Worm (Caenorhabditis elegans) whole organism, L1 larva: ENCODE data around the gene crn-6.

ENCODE experiments used
- C16A3.4 ChIP-seq: fragments of 150-350 bp; optimal IDR thresholded peaks from 2 replicates; lab custom pipeline; 2014; ENCODE audit warnings: missing biosample characterization, missing genetic modification characterization
- C34B4.2 ChIP-seq: sonication (generic microtip); optimal IDR thresholded peaks from 2 replicates; lab custom pipeline; 2017; ENCODE audit warnings: mild to moderate bottlenecking, missing genetic modification characterization, missing compliant biosample characterization
- F16B12.6 ChIP-seq: fragments of 150-350 bp; optimal IDR thresholded peaks from 2 replicates; lab custom pipeline; 2014; ENCODE audit warnings: missing biosample characterization, missing genetic modification characterization
- aly-2 ChIP-seq: fragments of 150-350 bp; optimal IDR thresholded peaks from 2 replicates; lab custom pipeline; 2014; ENCODE audit warnings: missing biosample characterization, missing genetic modification characterization
- ama-1 ChIP-seq: fragments of 150-350 bp; optimal IDR thresholded peaks from 2 replicates; lab custom pipeline; 2014
- ceh-82 ChIP-seq, 3 experiments: fragments of 150-350 bp in 1 of 3; sonication (generic microtip) in 2 of 3; optimal IDR thresholded peaks; 2 replicates each; lab custom pipeline; 2014 to 2017; ENCODE audit warnings: missing biosample characterization in 3 of 3, missing genetic modification characterization in 3 of 3
- ces-1 ChIP-seq: fragments of 150-350 bp; optimal IDR thresholded peaks from 2 replicates; lab custom pipeline; 2014; ENCODE audit warnings: missing biosample characterization, missing genetic modification reagents, missing genetic modification characterization
- efl-3 ChIP-seq: fragments of 200-800 bp; sonication (Bioruptor generic); optimal IDR thresholded peaks from 2 replicates; lab custom pipeline; 2018; ENCODE audit warnings: mild to moderate bottlenecking, missing genetic modification characterization, missing compliant biosample characterization
- elt-3 ChIP-seq, 6 experiments: fragments of 150-350 bp in 1 of 6; sonication (generic microtip); optimal IDR thresholded peaks; 2 replicates each; lab custom pipeline; 2017 to 2018; ENCODE audit warnings: missing biosample characterization in 6 of 6, missing genetic modification characterization in 6 of 6, inconsistent platforms in 1 of 6
- ets-5 ChIP-seq: fragments of 200-800 bp; sonication (Bioruptor generic); IDR thresholded peaks from 2 replicates; pipeline ENCODE4 v1.3.6; 2022; ENCODE audit warnings: missing genetic modification characterization, missing compliant biosample characterization
- fkh-10 ChIP-seq: sonication (generic microtip); optimal IDR thresholded peaks from 2 replicates; lab custom pipeline; 2017; ENCODE audit warnings: missing biosample characterization, missing genetic modification reagents, missing genetic modification characterization
- fkh-4 ChIP-seq: sonication (generic microtip); optimal IDR thresholded peaks from 2 replicates; lab custom pipeline; 2016; ENCODE audit warnings: missing compliant biosample characterization, missing genetic modification characterization, borderline replicate concordance
- fkh-8 ChIP-seq: sonication (generic microtip); optimal IDR thresholded peaks from 2 replicates; lab custom pipeline; 2016; ENCODE audit warnings: mild to moderate bottlenecking, missing genetic modification characterization, missing compliant biosample characterization
- hlh-17 ChIP-seq: fragments of 200-800 bp; sonication (Bioruptor generic); optimal IDR thresholded peaks from 2 replicates; lab custom pipeline; 2018; ENCODE audit warnings: missing genetic modification characterization, mild to moderate bottlenecking, missing compliant biosample characterization, moderate library complexity, borderline replicate concordance
- hlh-4 ChIP-seq: sonication (generic microtip); optimal IDR thresholded peaks from 2 replicates; lab custom pipeline; 2016; ENCODE audit warnings: mild to moderate bottlenecking, missing genetic modification characterization, missing compliant biosample characterization
- hpl-2 ChIP-seq: fragments of 150-350 bp; optimal IDR thresholded peaks from 2 replicates; lab custom pipeline; 2014; ENCODE audit warnings: missing biosample characterization, missing genetic modification reagents, missing genetic modification characterization
- lin-13 ChIP-seq: fragments of 150-350 bp; optimal IDR thresholded peaks from 2 replicates; lab custom pipeline; 2014; ENCODE audit warnings: missing biosample characterization, missing genetic modification reagents, missing genetic modification characterization
- lin-14 ChIP-seq: fragments of 200-800 bp; sonication (Bioruptor generic); optimal IDR thresholded peaks from 2 replicates; lab custom pipeline; 2018; ENCODE audit warnings: mild to moderate bottlenecking, missing genetic modification characterization, moderate library complexity, missing compliant biosample characterization
- lin-35 ChIP-seq, 2 experiments: fragments of 150-350 bp; optimal IDR thresholded peaks; 2 replicates each; lab custom pipeline; 2014; ENCODE audit warnings: missing biosample characterization in 2 of 2, missing genetic modification characterization in 2 of 2, missing genetic modification reagents in 2 of 2
- lsy-2 ChIP-seq, 2 experiments: fragments of 150-350 bp; optimal IDR thresholded peaks; 2 replicates each; lab custom pipeline; 2014; ENCODE audit warnings: missing biosample characterization in 2 of 2, missing genetic modification characterization in 2 of 2
- mef-2 ChIP-seq: fragments of 150-350 bp; optimal IDR thresholded peaks from 2 replicates; lab custom pipeline; 2014; ENCODE audit warnings: missing biosample characterization, missing genetic modification characterization
- nhr-12 ChIP-seq: sonication (generic microtip); optimal IDR thresholded peaks from 2 replicates; lab custom pipeline; 2017; ENCODE audit warnings: missing biosample characterization, missing genetic modification characterization
- nhr-20 ChIP-seq: sonication (generic microtip); optimal IDR thresholded peaks from 2 replicates; lab custom pipeline; 2016; ENCODE audit warnings: mild to moderate bottlenecking, missing genetic modification characterization, missing compliant biosample characterization
- nhr-76 ChIP-seq: sonication (generic microtip); optimal IDR thresholded peaks from 2 replicates; lab custom pipeline; 2017; ENCODE audit warnings: missing biosample characterization, missing genetic modification characterization
- nhr-85 ChIP-seq: sonication (generic microtip); peaks from one replicate; lab custom pipeline; 2016; ENCODE audit warnings: missing genetic modification characterization, inconsistent platforms, missing compliant biosample characterization
- nhr-90 ChIP-seq: sonication (generic microtip); optimal IDR thresholded peaks from 2 replicates; lab custom pipeline; 2016; ENCODE audit warnings: mild to moderate bottlenecking, missing genetic modification characterization, missing compliant biosample characterization; ENCODE audit not compliant: poor library complexity
- pag-3 ChIP-seq: sonication (generic microtip); optimal IDR thresholded peaks from 2 replicates; lab custom pipeline; 2017; ENCODE audit warnings: missing genetic modification characterization, mild to moderate bottlenecking, missing compliant biosample characterization, antibody characterized with exemption, borderline replicate concordance; ENCODE audit not compliant: insufficient read depth
- pqm-1 ChIP-seq: sonication (generic microtip); optimal IDR thresholded peaks from 3 replicates; lab custom pipeline; 2017; ENCODE audit warnings: missing biosample characterization, missing genetic modification characterization
- snpc-4 ChIP-seq: fragments of 150-350 bp; optimal IDR thresholded peaks from 2 replicates; lab custom pipeline; 2014; ENCODE audit warnings: missing biosample characterization, missing genetic modification characterization
- sptf-1 ChIP-seq: fragments of 150-350 bp; optimal IDR thresholded peaks from 2 replicates; lab custom pipeline; 2014; ENCODE audit warnings: missing biosample characterization, missing genetic modification characterization
- swsn-7 ChIP-seq: sonication (generic microtip); optimal IDR thresholded peaks from 2 replicates; lab custom pipeline; 2016; ENCODE audit warnings: missing genetic modification characterization, missing compliant biosample characterization
- tlp-1 ChIP-seq: fragments of 150-350 bp; optimal IDR thresholded peaks from 2 replicates; lab custom pipeline; 2014; ENCODE audit warnings: missing biosample characterization, missing genetic modification characterization
- unc-130 ChIP-seq: fragments of 150-350 bp; optimal IDR thresholded peaks from 2 replicates; lab custom pipeline; 2017; ENCODE audit warnings: missing biosample characterization, missing genetic modification characterization, inconsistent platforms
- unc-62 ChIP-seq: fragments of 150-350 bp; optimal IDR thresholded peaks from 2 replicates; lab custom pipeline; 2014; ENCODE audit warnings: missing biosample characterization, missing genetic modification reagents, missing genetic modification characterization
- unc-98 ChIP-seq: fragments of 200-800 bp; sonication (Bioruptor generic); IDR thresholded peaks from 2 replicates; pipeline ENCODE4 v1.3.6; 2022; ENCODE audit warnings: missing genetic modification characterization, missing compliant biosample characterization
- zag-1 ChIP-seq: fragments of 150-350 bp; optimal IDR thresholded peaks from 2 replicates; lab custom pipeline; 2014; ENCODE audit warnings: missing biosample characterization, missing genetic modification characterization
- zip-4 ChIP-seq: fragments of 200-800 bp; sonication (Bioruptor generic); optimal IDR thresholded peaks from 2 replicates; lab custom pipeline; 2018; ENCODE audit warnings: mild to moderate bottlenecking, missing genetic modification characterization, moderate library complexity, missing compliant biosample characterization
- ztf-11 ChIP-seq, 2 experiments: sonication (generic microtip); optimal IDR thresholded peaks; 2 replicates each; lab custom pipeline; 2016 to 2017; ENCODE audit warnings: missing genetic modification characterization in 2 of 2, missing biosample characterization in 1 of 2, missing compliant biosample characterization in 1 of 2
- ztf-4 ChIP-seq: fragments of 150-350 bp; optimal IDR thresholded peaks from 2 replicates; lab custom pipeline; 2014; ENCODE audit warnings: missing biosample characterization, missing genetic modification characterization

The crn-6 gene

DNA sequence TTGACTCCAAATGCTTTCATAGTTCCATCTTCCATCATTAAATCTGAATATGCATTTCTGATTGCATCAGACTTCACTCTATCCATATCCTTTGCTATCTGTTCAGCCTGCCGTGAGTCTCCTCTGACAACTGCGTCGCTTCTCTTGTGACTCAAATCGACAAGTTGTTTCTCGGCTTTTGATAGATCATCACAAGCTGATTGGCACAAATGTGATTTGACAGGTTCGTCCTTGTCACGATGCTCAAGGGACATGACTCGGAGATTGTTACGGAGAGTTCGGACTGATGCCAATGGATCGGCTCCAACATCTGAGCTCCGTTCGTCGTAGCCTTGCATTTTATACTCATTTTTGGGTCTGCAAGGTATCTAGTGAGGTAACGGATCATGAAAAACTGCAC lies 38.3 kb upstream of the crn-6 start:
- TF ChIP-seq nhr-20 (tag; lab: Kevin White, UChicago), result peak; percentile 2
- TF ChIP-seq elt-3 (tag; optimal IDR thresholded peaks at IDR 0.05; lab: Kevin White, UChicago), result no peak
- no peak for TF ChIP-seq fkh-10 (GFP tag; lab: Kevin White, UChicago)
- no peak for TF ChIP-seq lin-35 (GFP tag; optimal IDR thresholded peaks at IDR 0.05; lab: Kevin White, UChicago)
- TF ChIP-seq nhr-76 (tag; lab: Kevin White, UChicago), result no peak
- TF ChIP-seq lin-13, result no peak
- TF ChIP-seq ztf-11 (tag; optimal IDR thresholded peaks at IDR 0.05; lab: Kevin White, UChicago), result no peak
- TF ChIP-seq C16A3.4 (tag; lab: Kevin White, UChicago), result no peak
- TF ChIP-seq ztf-4 (tag; lab: Kevin White, UChicago), result no peak
- no peak for TF ChIP-seq fkh-8 (tag; lab: Kevin White, UChicago)
- TF ChIP-seq pag-3 (tag; lab: Kevin White, UChicago), result no peak
- no peak for TF ChIP-seq ces-1 (GFP tag; lab: Kevin White, UChicago)
- peak; percentile 22 for TF ChIP-seq nhr-85
- TF ChIP-seq lin-14 (GFP tag; lab: Kevin White, UChicago), result peak; percentile 27
- no peak for TF ChIP-seq pqm-1 (tag; lab: Kevin White, UChicago)

DNA sequence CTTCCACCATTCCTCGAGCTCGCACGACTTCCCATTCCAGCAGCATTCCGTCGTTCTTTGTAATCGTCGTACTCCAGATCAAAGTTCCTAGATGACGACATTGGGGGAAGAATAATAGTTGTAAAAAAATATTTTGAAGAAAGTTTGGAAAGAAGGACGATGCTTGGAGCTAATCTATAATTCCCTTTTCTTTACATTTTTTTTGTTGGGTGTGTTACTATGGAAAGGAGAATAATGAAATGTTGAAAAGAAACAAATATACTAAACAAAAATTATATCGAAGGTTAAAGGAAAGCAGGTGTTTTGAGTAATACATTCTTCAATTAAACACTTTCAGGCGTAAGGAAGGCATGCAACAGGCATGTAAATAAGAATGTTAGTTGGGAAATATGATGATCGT lies 37.8 kb upstream of the crn-6 start, which contains the start of gene C40H1.3:
TSS of gene C40H1.3 (minus strand) at position 101 of the 400 bp plus-strand sequence.
- TF ChIP-seq zag-1 (tag; lab: Kevin White, UChicago) (no peak), ama-1 (lab: Kevin White, UChicago) (no peak), mef-2 (tag; lab: Kevin White, UChicago) (no peak), hpl-2 (no peak), ceh-82 (tag; optimal IDR thresholded peaks at IDR 0.05; lab: Kevin White, UChicago) (no peak), swsn-7 (no peak), F16B12.6 (no peak), C34B4.2 (no peak), zip-4 (no peak), hlh-4 (no peak), efl-3 (no peak), nhr-90 (tag; lab: Kevin White, UChicago) (no peak), hlh-17 (GFP tag; lab: Kevin White, UChicago) (no peak), fkh-4 (tag; lab: Kevin White, UChicago) (no peak), unc-98 (GFP tag; lab: Robert Waterston, UW) (no peak), fkh-10 (GFP tag; lab: Kevin White, UChicago) (no peak), lsy-2 (tag; optimal IDR thresholded peaks at IDR 0.05; lab: Kevin White, UChicago) (no peak), aly-2 (tag; lab: Kevin White, UChicago) (no peak)

DNA sequence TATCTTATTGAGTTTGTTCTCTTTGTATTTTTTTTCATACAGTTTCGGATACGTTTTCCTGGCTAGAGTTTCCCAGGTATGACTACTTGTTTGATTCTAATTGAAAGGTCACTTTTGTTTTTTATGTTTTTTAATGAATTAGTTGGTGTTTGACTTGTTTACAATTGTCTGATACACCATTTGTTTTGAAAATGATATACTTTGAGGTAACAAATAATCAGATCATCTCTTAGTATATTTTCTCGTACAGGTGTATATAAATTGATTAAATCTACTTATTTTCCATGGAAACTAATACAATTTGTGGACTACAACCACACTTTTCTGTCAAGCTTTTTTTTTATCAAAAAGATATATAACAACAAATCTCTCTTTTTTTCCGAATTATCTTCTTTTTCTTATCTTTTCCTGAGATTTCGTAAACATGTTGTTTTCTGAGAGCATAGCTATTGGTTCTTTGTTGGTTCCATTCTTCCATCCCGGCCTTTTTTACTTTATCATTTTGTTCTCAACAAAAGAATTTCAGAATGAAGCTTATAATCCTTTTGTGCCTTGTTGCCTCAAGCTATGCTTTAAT lies 37.2 kb upstream of the crn-6 start, which contains the start of gene ttr-5:
TSS of gene ttr-5 (plus strand) at position 527 of the 577 bp plus-strand sequence.
- TF ChIP-seq unc-62 (GFP tag; lab: Kevin White, UChicago) (no peak), nhr-12 (tag; lab: Kevin White, UChicago) (no peak), snpc-4 (tag; lab: Kevin White, UChicago) (no peak), unc-130 (tag; lab: Kevin White, UChicago) (no peak), nhr-85 (no peak), lsy-2 (tag; optimal IDR thresholded peaks at IDR 0.05; lab: Kevin White, UChicago) (no peak), tlp-1 (tag; lab: Kevin White, UChicago) (no peak), ets-5 (no peak), sptf-1 (tag; lab: Kevin White, UChicago) (no peak), elt-3 (tag; optimal IDR thresholded peaks at IDR 0.05; lab: Kevin White, UChicago) (no peak), pag-3 (tag; lab: Kevin White, UChicago) (no peak)
